Fruit fly (Drosophila melanogaster) whole organism, prepupa: ENCODE results near the gene CG43638.
A peak's percentile ranks its signal among the peaks of the same experiment; 100 is the strongest.

Experiments
- Blimp-1 ChIP-seq: fragments of 200-800 bp; sonication (Bioruptor generic); optimal IDR thresholded peaks from 3 replicates; lab custom pipeline; 2017; ENCODE audit warnings: missing biosample characterization, missing genetic modification characterization, mild to moderate bottlenecking, moderate library complexity, missing genetic modification reagents
- CG10631 ChIP-seq: fragments of 200-800 bp; sonication (Bioruptor generic); optimal IDR thresholded peaks from 2 replicates; lab custom pipeline; 2016; ENCODE audit warnings: missing biosample characterization, missing genetic modification characterization
- CG10669 ChIP-seq: fragments of 200-800 bp; sonication (Bioruptor generic); optimal IDR thresholded peaks from 3 replicates; lab custom pipeline; 2018; ENCODE audit warnings: missing biosample characterization, mild to moderate bottlenecking, missing genetic modification characterization, moderate library complexity
- CG11294 ChIP-seq: fragments of 200-800 bp; sonication (Bioruptor generic); IDR thresholded peaks from 2 replicates; pipeline ENCODE4 v1.3.6; 2022; ENCODE audit warnings: missing biosample characterization, missing genetic modification characterization
- CG11762 ChIP-seq: fragments of 200-800 bp; sonication (Bioruptor generic); optimal IDR thresholded peaks from 3 replicates; lab custom pipeline; 2016; ENCODE audit warnings: missing biosample characterization, missing genetic modification characterization; ENCODE audit not compliant: insufficient read depth
- CG15336 ChIP-seq: fragments of 200-800 bp; sonication (Bioruptor generic); IDR thresholded peaks from 2 replicates; pipeline ENCODE4 v1.3.6; 2022; ENCODE audit warnings: missing biosample characterization, missing genetic modification characterization
- CG1621 ChIP-seq: fragments of 200-800 bp; sonication (Bioruptor generic); optimal IDR thresholded peaks from 3 replicates; lab custom pipeline; 2018; ENCODE audit warnings: missing biosample characterization, mild to moderate bottlenecking, missing genetic modification characterization
- CG3032 ChIP-seq: fragments of 200-800 bp; optimal IDR thresholded peaks from 2 replicates; lab custom pipeline; 2019; ENCODE audit warnings: missing biosample characterization, mild to moderate bottlenecking, missing genetic modification characterization, moderate library complexity
- CG31627 ChIP-seq: fragments of 200-800 bp; sonication (Bioruptor generic); optimal IDR thresholded peaks from 3 replicates; lab custom pipeline; 2016; ENCODE audit warnings: missing biosample characterization, missing genetic modification characterization
- CG32006 ChIP-seq: fragments of 200-800 bp; sonication (Bioruptor generic); optimal IDR thresholded peaks from 3 replicates; lab custom pipeline; 2017; ENCODE audit warnings: missing biosample characterization, mild to moderate bottlenecking, missing genetic modification characterization
- CG3919 ChIP-seq: fragments of 200-800 bp; sonication (Bioruptor generic); optimal IDR thresholded peaks from 3 replicates; lab custom pipeline; 2016; ENCODE audit warnings: missing biosample characterization, missing genetic modification characterization
- CG4318 ChIP-seq: fragments of 200-800 bp; sonication (Bioruptor generic); optimal IDR thresholded peaks from 3 replicates; lab custom pipeline; 2017; ENCODE audit warnings: missing biosample characterization, mild to moderate bottlenecking, missing genetic modification characterization
- CG6276 ChIP-seq: fragments of 200-800 bp; sonication (Bioruptor generic); optimal IDR thresholded peaks from 2 replicates; lab custom pipeline; 2017; ENCODE audit warnings: missing biosample characterization, mild to moderate bottlenecking, missing genetic modification characterization
- CG6792 ChIP-seq: fragments of 200-800 bp; sonication (Bioruptor generic); optimal IDR thresholded peaks from 3 replicates; lab custom pipeline; 2016; ENCODE audit warnings: missing biosample characterization, missing genetic modification characterization
- CG6854 ChIP-seq: fragments of 200-800 bp; sonication (Bioruptor generic); optimal IDR thresholded peaks from 2 replicates; lab custom pipeline; 2017; ENCODE audit warnings: missing biosample characterization, mild to moderate bottlenecking, missing genetic modification characterization
- CG8119 ChIP-seq: fragments of 200-800 bp; sonication (Bioruptor generic); IDR thresholded peaks from 3 replicates; pipeline ENCODE4 v1.3.6; 2022; ENCODE audit warnings: missing biosample characterization, missing genetic modification characterization
- CG8319 ChIP-seq: fragments of 200-800 bp; sonication (Bioruptor generic); optimal IDR thresholded peaks from 3 replicates; lab custom pipeline; 2016; ENCODE audit warnings: missing biosample characterization, missing genetic modification characterization
- CG9139 ChIP-seq: fragments of 200-800 bp; sonication (Bioruptor generic); optimal IDR thresholded peaks from 3 replicates; lab custom pipeline; 2017; ENCODE audit warnings: missing biosample characterization, mild to moderate bottlenecking, missing genetic modification characterization
- Eip75B ChIP-seq: fragments of 200-800 bp; sonication (Bioruptor generic); optimal IDR thresholded peaks from 3 replicates; lab custom pipeline; 2016; ENCODE audit warnings: missing biosample characterization, missing genetic modification characterization
- Eip78C ChIP-seq: fragments of 200-800 bp; sonication (Bioruptor generic); peaks from one replicate; lab custom pipeline; 2016; ENCODE audit warnings: missing biosample characterization, missing genetic modification characterization
- Eip93F ChIP-seq: fragments of 200-800 bp; sonication (Bioruptor generic); optimal IDR thresholded peaks from 2 replicates; lab custom pipeline; 2016; ENCODE audit warnings: missing biosample characterization, mild to moderate bottlenecking, missing genetic modification characterization
- Gug ChIP-seq: fragments of 200-800 bp; sonication (Bioruptor generic); IDR thresholded peaks from 2 replicates; pipeline ENCODE4 v1.3.6; 2022; ENCODE audit warnings: missing biosample characterization, missing genetic modification characterization
- Lpt ChIP-seq: fragments of 200-800 bp; sonication (Bioruptor generic); optimal IDR thresholded peaks from 3 replicates; lab custom pipeline; 2016; ENCODE audit warnings: missing biosample characterization, missing genetic modification characterization
- Met ChIP-seq: fragments of 200-800 bp; sonication (Bioruptor generic); optimal IDR thresholded peaks from 3 replicates; lab custom pipeline; 2016; ENCODE audit warnings: missing biosample characterization, missing genetic modification characterization
- Smox ChIP-seq: fragments of 200-800 bp; sonication (Bioruptor generic); optimal IDR thresholded peaks from 3 replicates; lab custom pipeline; 2016; ENCODE audit warnings: missing biosample characterization, missing genetic modification characterization
- Sox102F ChIP-seq: fragments of 200-800 bp; sonication (Bioruptor generic); optimal IDR thresholded peaks from 2 replicates; lab custom pipeline; 2016; ENCODE audit warnings: missing biosample characterization, mild to moderate bottlenecking, missing genetic modification characterization
- Sox14 ChIP-seq: fragments of 200-800 bp; sonication (Bioruptor generic); optimal IDR thresholded peaks from 3 replicates; lab custom pipeline; 2016; ENCODE audit warnings: missing biosample characterization, missing genetic modification characterization
- Sox15 ChIP-seq: fragments of 200-800 bp; sonication (Bioruptor generic); optimal IDR thresholded peaks from 3 replicates; lab custom pipeline; 2016; ENCODE audit warnings: missing biosample characterization, missing genetic modification characterization
- achi ChIP-seq: fragments of 200-800 bp; sonication (Bioruptor generic); optimal IDR thresholded peaks from 3 replicates; lab custom pipeline; 2016; ENCODE audit warnings: missing biosample characterization, missing genetic modification characterization
- acj6 ChIP-seq: fragments of 200-800 bp; sonication (Bioruptor generic); optimal IDR thresholded peaks from 3 replicates; lab custom pipeline; 2016; ENCODE audit warnings: missing biosample characterization, missing genetic modification characterization
- dac ChIP-seq: fragments of 200-800 bp; sonication (Bioruptor generic); optimal IDR thresholded peaks from 2 replicates; lab custom pipeline; 2017; ENCODE audit warnings: missing biosample characterization, mild to moderate bottlenecking, missing genetic modification characterization
- dsx ChIP-seq: fragments of 200-800 bp; optimal IDR thresholded peaks from 3 replicates; lab custom pipeline; 2019; ENCODE audit warnings: missing biosample characterization, mild to moderate bottlenecking, missing genetic modification characterization, moderate library complexity; ENCODE audit not compliant: poor library complexity, severe bottlenecking
- eg ChIP-seq: fragments of 200-800 bp; sonication (Bioruptor generic); IDR thresholded peaks from 3 replicates; pipeline ENCODE4 v1.3.6; 2022; ENCODE audit warnings: missing biosample characterization, missing genetic modification characterization
- fd59A ChIP-seq: fragments of 200-800 bp; sonication (Bioruptor generic); optimal IDR thresholded peaks from 2 replicates; lab custom pipeline; 2017; ENCODE audit warnings: missing biosample characterization, mild to moderate bottlenecking, missing genetic modification characterization, missing genetic modification reagents
- fd85E ChIP-seq: fragments of 200-800 bp; sonication (Bioruptor generic); optimal IDR thresholded peaks from 3 replicates; lab custom pipeline; 2016; ENCODE audit warnings: missing biosample characterization, missing genetic modification characterization
- fkh ChIP-seq: fragments of 200-800 bp; sonication (Bioruptor generic); optimal IDR thresholded peaks from 3 replicates; lab custom pipeline; 2017; ENCODE audit warnings: missing biosample characterization, mild to moderate bottlenecking, missing genetic modification characterization, moderate library complexity
- pdm3 ChIP-seq: fragments of 200-800 bp; sonication (Bioruptor generic); optimal IDR thresholded peaks from 3 replicates; lab custom pipeline; 2016; ENCODE audit warnings: missing biosample characterization, missing genetic modification characterization
- spab ChIP-seq: fragments of 200-800 bp; sonication (Bioruptor generic); optimal IDR thresholded peaks from 2 replicates; lab custom pipeline; 2017; ENCODE audit warnings: missing biosample characterization, mild to moderate bottlenecking, missing genetic modification characterization, missing genetic modification reagents
- ss ChIP-seq, 2 experiments: fragments of 200-800 bp; sonication (Bioruptor generic); optimal IDR thresholded peaks; 2 replicates in 1 of 2; 3 replicates in 1 of 2; lab custom pipeline; 2017 to 2018; ENCODE audit warnings: mild to moderate bottlenecking in 2 of 2, missing biosample characterization in 2 of 2, missing genetic modification characterization in 2 of 2, moderate library complexity in 1 of 2
- svp ChIP-seq: fragments of 200-800 bp; sonication (Bioruptor generic); peaks from one replicate; lab custom pipeline; 2016; ENCODE audit warnings: missing biosample characterization, missing genetic modification characterization
- topi ChIP-seq: fragments of 200-800 bp; sonication (Bioruptor generic); optimal IDR thresholded peaks from 3 replicates; lab custom pipeline; 2016; ENCODE audit warnings: missing biosample characterization, missing genetic modification characterization
- vri ChIP-seq: fragments of 200-800 bp; sonication (Bioruptor generic); optimal IDR thresholded peaks from 3 replicates; lab custom pipeline; 2016; ENCODE audit warnings: missing biosample characterization, mild to moderate bottlenecking, missing genetic modification characterization

Gene CG43638

dm6 chr3L:12056286-12057178 lies 12.2 kb downstream of the CG43638 start (continued):
- TF ChIP-seq CG8119 (GFP tag; lab: Robert Waterston, UW) (peak; percentile 46; the same call in 1 of the 3 replicates), CG32006 (GFP tag; lab: Kevin White, UChicago) (peak; percentile 79), CG8319 (GFP tag; lab: Kevin White, UChicago) (no peak), Smox (GFP tag; lab: Kevin White, UChicago) (no peak), acj6 (GFP tag; lab: Kevin White, UChicago) (peak; percentile 43), Lpt (GFP tag; lab: Kevin White, UChicago) (no peak), Blimp-1 (peak; percentile 3), CG1621 (tag; lab: Kevin White, UChicago) (no peak), CG3032 (tag; lab: Kevin White, UChicago) (peak; percentile 32), dsx (GFP tag; lab: Kevin White, UChicago) (peak; percentile 16), CG6854 (GFP tag; lab: Kevin White, UChicago) (peak; percentile 43), CG6276 (GFP tag; lab: Kevin White, UChicago) (peak; percentile 24), eg (GFP tag; lab: Robert Waterston, UW) (peak; percentile 38; the same call in 1 of the 3 replicates), CG10669 (GFP tag; lab: Kevin White, UChicago) (peak; percentile 73), fd85E (GFP tag; lab: Kevin White, UChicago) (no peak), svp (GFP tag; lab: Kevin White, UChicago) (peak; percentile 63), CG15336 (GFP tag; lab: Robert Waterston, UW) (peak; percentile 44), spab (peak; percentile 58), fkh (GFP tag; lab: Kevin White, UChicago) (peak; percentile 91), Sox102F (GFP tag; lab: Kevin White, UChicago) (no peak), CG3919 (peak; percentile 49), CG11294 (GFP tag; lab: Robert Waterston, UW) (no peak), CG10631 (GFP tag; lab: Kevin White, UChicago) (peak; percentile 59), Eip93F (GFP tag; lab: Kevin White, UChicago) (no peak), dac (GFP tag; lab: Kevin White, UChicago) (no peak), CG31627 (GFP tag; lab: Kevin White, UChicago) (peak; percentile 0), Eip78C (GFP tag; lab: Kevin White, UChicago) (peak; percentile 89), CG11762 (GFP tag; lab: Kevin White, UChicago) (peak; percentile 58), Met (GFP tag; lab: Kevin White, UChicago) (peak; percentile 26)

DNA sequence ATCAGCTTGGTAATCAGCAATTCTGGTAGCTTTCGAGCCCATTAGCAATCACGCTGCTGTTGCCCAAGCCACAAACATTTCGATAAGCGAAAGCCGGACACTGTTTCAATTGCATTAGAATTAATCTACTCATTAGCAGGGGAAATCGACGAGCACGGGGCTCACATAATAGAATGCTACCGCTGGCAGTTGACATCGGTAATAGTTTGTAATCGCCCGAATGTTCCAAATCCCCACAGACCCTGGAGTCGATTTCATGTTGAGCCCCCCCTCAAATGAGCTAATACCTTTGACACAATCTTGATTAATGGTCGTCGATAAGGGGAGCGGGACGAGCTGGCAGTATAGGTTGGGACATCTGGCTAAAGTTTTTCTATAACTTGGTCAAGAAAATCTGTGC lies 13.2 kb downstream of the CG43638 start:
- TF ChIP-seq vri (GFP tag; lab: Kevin White, UChicago): peak; percentile 2
- no peak for TF ChIP-seq CG3032 (tag; lab: Kevin White, UChicago)
- no peak for TF ChIP-seq pdm3 (GFP tag; lab: Kevin White, UChicago)

DNA sequence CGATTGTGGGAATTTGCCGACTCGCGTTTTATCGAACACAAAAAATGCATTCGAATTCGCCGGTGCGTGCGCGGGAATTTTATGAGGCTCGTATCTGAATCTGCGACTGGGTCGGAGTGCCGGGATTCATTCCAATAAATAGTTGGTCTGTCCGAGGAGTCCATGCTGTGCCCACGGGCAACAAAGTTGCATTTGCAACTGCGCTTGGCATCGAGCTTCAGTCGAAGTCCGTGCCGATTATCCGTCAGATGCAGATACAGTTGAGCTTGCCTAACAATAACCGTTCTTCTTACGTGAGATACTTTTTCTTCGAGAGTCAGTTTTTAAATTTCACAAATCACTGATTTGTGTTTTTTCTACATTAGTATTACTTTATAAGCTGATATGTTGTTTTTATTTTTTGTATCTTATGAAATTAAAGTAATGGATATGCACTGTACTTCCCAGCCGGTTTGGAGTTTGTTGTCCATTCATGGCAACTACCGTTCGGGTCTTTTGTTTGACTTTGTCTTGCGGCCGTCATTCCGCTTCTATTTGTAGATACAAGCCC lies 14.0 kb downstream of the CG43638 start:
- TF ChIP-seq eg (GFP tag; lab: Robert Waterston, UW) (peak; percentile 53; the same call in 2 of the 3 replicates), ss (GFP tag; optimal IDR thresholded peaks at IDR 0.05; lab: Kevin White, UChicago) (peak; percentile 60 to 65), Sox15 (GFP tag; lab: Kevin White, UChicago) (no peak), Met (GFP tag; lab: Kevin White, UChicago) (no peak), fkh (GFP tag; lab: Kevin White, UChicago) (no peak), CG10669 (GFP tag; lab: Kevin White, UChicago) (peak; percentile 90), CG9139 (GFP tag; lab: Kevin White, UChicago) (peak; percentile 21), Eip75B (GFP tag; lab: Kevin White, UChicago) (peak; percentile 84), Blimp-1 (no peak), spab (peak; percentile 28), pdm3 (GFP tag; lab: Kevin White, UChicago) (peak; percentile 30), dac (GFP tag; lab: Kevin White, UChicago) (peak; percentile 53), CG1621 (tag; lab: Kevin White, UChicago) (peak; percentile 67), CG6854 (GFP tag; lab: Kevin White, UChicago) (no peak), CG6792 (GFP tag; lab: Kevin White, UChicago) (peak; percentile 73), fd59A (GFP tag; lab: Kevin White, UChicago) (peak; percentile 27), dsx (GFP tag; lab: Kevin White, UChicago) (peak; percentile 99), Gug (GFP tag; lab: Robert Waterston, UW) (no peak), CG4318 (peak; percentile 26), fd85E (GFP tag; lab: Kevin White, UChicago) (peak; percentile 55), CG3032 (tag; lab: Kevin White, UChicago) (peak; percentile 39), Eip78C (GFP tag; lab: Kevin White, UChicago) (peak; percentile 75), Sox14 (peak; percentile 40), achi (GFP tag; lab: Kevin White, UChicago) (peak; percentile 10), topi (GFP tag; lab: Kevin White, UChicago) (peak; percentile 55), acj6 (GFP tag; lab: Kevin White, UChicago) (peak; percentile 1), Sox102F (GFP tag; lab: Kevin White, UChicago) (no peak)
